Fruit fly (Drosophila melanogaster): Measurements from ENCODE around the gene CG10862.

dm6 chr3L:3658768-3659167, 4.2 kb upstream of the CG10862 start, which contains the start of gene CG43098:
- TF ChIP-seq Eip93F (GFP tag; optimal IDR thresholded peaks at IDR 0.05) = no peak
- no peak for TF ChIP-seq CG16779 (tag; optimal IDR thresholded peaks at IDR 0.05)
- no peak for TF ChIP-seq esn (GFP tag; optimal IDR thresholded peaks at IDR 0.05)
- no peak for TF ChIP-seq CG1621 (tag; optimal IDR thresholded peaks at IDR 0.05)
- no peak for TF ChIP-seq CG11294 (GFP tag; IDR thresholded peaks at IDR 0.05)
- TF ChIP-seq CG31627 (GFP tag; optimal IDR thresholded peaks at IDR 0.05) = no peak
- no peak for TF ChIP-seq Blimp-1 (GFP tag; optimal IDR thresholded peaks at IDR 0.05)
- no peak for TF ChIP-seq CG6854 (GFP tag; optimal IDR thresholded peaks at IDR 0.05)

Data from whole organism, prepupa.